Fruit fly (Drosophila melanogaster) whole organism, prepupa: ENCODE data around the gene PIP82.

Experiments used
- Blimp-1 ChIP-seq: fragments of 200-800 bp; sonication (Bioruptor generic); optimal IDR thresholded peaks from 3 replicates; lab custom pipeline; 2017; ENCODE audit warnings: missing biosample characterization, missing genetic modification characterization, mild to moderate bottlenecking, moderate library complexity, missing genetic modification reagents
- CG10631 ChIP-seq: fragments of 200-800 bp; sonication (Bioruptor generic); optimal IDR thresholded peaks from 2 replicates; lab custom pipeline; 2016; ENCODE audit warnings: missing biosample characterization, missing genetic modification characterization
- CG10669 ChIP-seq: fragments of 200-800 bp; sonication (Bioruptor generic); optimal IDR thresholded peaks from 3 replicates; lab custom pipeline; 2018; ENCODE audit warnings: missing biosample characterization, mild to moderate bottlenecking, missing genetic modification characterization, moderate library complexity
- CG11294 ChIP-seq: fragments of 200-800 bp; sonication (Bioruptor generic); IDR thresholded peaks from 2 replicates; pipeline ENCODE4 v1.3.6; 2022; ENCODE audit warnings: missing biosample characterization, missing genetic modification characterization
- CG11762 ChIP-seq: fragments of 200-800 bp; sonication (Bioruptor generic); optimal IDR thresholded peaks from 3 replicates; lab custom pipeline; 2016; ENCODE audit warnings: missing biosample characterization, missing genetic modification characterization; ENCODE audit not compliant: insufficient read depth
- CG11902 ChIP-seq: fragments of 200-800 bp; sonication (Bioruptor generic); optimal IDR thresholded peaks from 3 replicates; lab custom pipeline; 2016; ENCODE audit warnings: missing biosample characterization, missing genetic modification characterization
- CG15336 ChIP-seq: fragments of 200-800 bp; sonication (Bioruptor generic); IDR thresholded peaks from 2 replicates; pipeline ENCODE4 v1.3.6; 2022; ENCODE audit warnings: missing biosample characterization, missing genetic modification characterization
- CG31627 ChIP-seq: fragments of 200-800 bp; sonication (Bioruptor generic); optimal IDR thresholded peaks from 3 replicates; lab custom pipeline; 2016; ENCODE audit warnings: missing biosample characterization, missing genetic modification characterization
- CG32006 ChIP-seq: fragments of 200-800 bp; sonication (Bioruptor generic); optimal IDR thresholded peaks from 3 replicates; lab custom pipeline; 2017; ENCODE audit warnings: missing biosample characterization, mild to moderate bottlenecking, missing genetic modification characterization
- CG34406 ChIP-seq: fragments of 200-800 bp; sonication (Bioruptor generic); optimal IDR thresholded peaks from 3 replicates; lab custom pipeline; 2016; ENCODE audit warnings: missing biosample characterization, missing genetic modification characterization
- CG4318 ChIP-seq: fragments of 200-800 bp; sonication (Bioruptor generic); optimal IDR thresholded peaks from 3 replicates; lab custom pipeline; 2017; ENCODE audit warnings: missing biosample characterization, mild to moderate bottlenecking, missing genetic modification characterization
- CG6163 ChIP-seq: fragments of 200-800 bp; sonication (Bioruptor generic); IDR thresholded peaks from 3 replicates; pipeline ENCODE4 v1.3.6; 2022; ENCODE audit warnings: missing biosample characterization, missing genetic modification characterization
- CG6276 ChIP-seq: fragments of 200-800 bp; sonication (Bioruptor generic); optimal IDR thresholded peaks from 2 replicates; lab custom pipeline; 2017; ENCODE audit warnings: missing biosample characterization, mild to moderate bottlenecking, missing genetic modification characterization
- CG6792 ChIP-seq: fragments of 200-800 bp; sonication (Bioruptor generic); optimal IDR thresholded peaks from 3 replicates; lab custom pipeline; 2016; ENCODE audit warnings: missing biosample characterization, missing genetic modification characterization
- CG6808 ChIP-seq: fragments of 200-800 bp; sonication (Bioruptor generic); optimal IDR thresholded peaks from 3 replicates; lab custom pipeline; 2017; ENCODE audit warnings: missing biosample characterization, missing genetic modification characterization, mild to moderate bottlenecking, moderate library complexity, missing genetic modification reagents
- CG6854 ChIP-seq: fragments of 200-800 bp; sonication (Bioruptor generic); optimal IDR thresholded peaks from 2 replicates; lab custom pipeline; 2017; ENCODE audit warnings: missing biosample characterization, mild to moderate bottlenecking, missing genetic modification characterization
- CG7368 ChIP-seq: fragments of 200-800 bp; sonication (Bioruptor generic); optimal IDR thresholded peaks from 3 replicates; lab custom pipeline; 2016; ENCODE audit warnings: missing biosample characterization, missing genetic modification characterization
- CG8119 ChIP-seq: fragments of 200-800 bp; sonication (Bioruptor generic); IDR thresholded peaks from 3 replicates; pipeline ENCODE4 v1.3.6; 2022; ENCODE audit warnings: missing biosample characterization, missing genetic modification characterization
- CG8632 ChIP-seq: fragments of 200-800 bp; sonication (Bioruptor generic); optimal IDR thresholded peaks from 3 replicates; lab custom pipeline; 2016; ENCODE audit warnings: missing biosample characterization, missing genetic modification characterization
- CG9139 ChIP-seq: fragments of 200-800 bp; sonication (Bioruptor generic); optimal IDR thresholded peaks from 3 replicates; lab custom pipeline; 2017; ENCODE audit warnings: missing biosample characterization, mild to moderate bottlenecking, missing genetic modification characterization
- Eip75B ChIP-seq: fragments of 200-800 bp; sonication (Bioruptor generic); optimal IDR thresholded peaks from 3 replicates; lab custom pipeline; 2016; ENCODE audit warnings: missing biosample characterization, missing genetic modification characterization
- Eip78C ChIP-seq: fragments of 200-800 bp; sonication (Bioruptor generic); peaks from one replicate; lab custom pipeline; 2016; ENCODE audit warnings: missing biosample characterization, missing genetic modification characterization
- Ets21C ChIP-seq: fragments of 200-800 bp; sonication (Bioruptor generic); optimal IDR thresholded peaks from 3 replicates; lab custom pipeline; 2016; ENCODE audit warnings: missing biosample characterization, missing genetic modification characterization
- Ets96B ChIP-seq: fragments of 200-800 bp; optimal IDR thresholded peaks from 2 replicates; lab custom pipeline; 2019; ENCODE audit warnings: missing biosample characterization, mild to moderate bottlenecking, missing genetic modification characterization, moderate library complexity
- Gug ChIP-seq: fragments of 200-800 bp; sonication (Bioruptor generic); IDR thresholded peaks from 2 replicates; pipeline ENCODE4 v1.3.6; 2022; ENCODE audit warnings: missing biosample characterization, missing genetic modification characterization
- Hr38 ChIP-seq: sonication (Bioruptor generic); optimal IDR thresholded peaks from 2 replicates; lab custom pipeline; 2016; ENCODE audit warnings: missing biosample characterization, missing genetic modification characterization
- Hr39 ChIP-seq: fragments of 200-800 bp; sonication (Bioruptor generic); optimal IDR thresholded peaks from 2 replicates; lab custom pipeline; 2016; ENCODE audit warnings: missing biosample characterization, missing genetic modification characterization
- Hr4 ChIP-seq: fragments of 200-800 bp; sonication (Bioruptor generic); optimal IDR thresholded peaks from 3 replicates; lab custom pipeline; 2016; ENCODE audit warnings: missing biosample characterization, missing genetic modification characterization
- OdsH ChIP-seq: fragments of 200-800 bp; sonication (Bioruptor generic); optimal IDR thresholded peaks from 3 replicates; lab custom pipeline; 2016; ENCODE audit warnings: missing biosample characterization, missing genetic modification characterization
- Sox14 ChIP-seq: fragments of 200-800 bp; sonication (Bioruptor generic); optimal IDR thresholded peaks from 3 replicates; lab custom pipeline; 2016; ENCODE audit warnings: missing biosample characterization, missing genetic modification characterization
- Sox15 ChIP-seq: fragments of 200-800 bp; sonication (Bioruptor generic); optimal IDR thresholded peaks from 3 replicates; lab custom pipeline; 2016; ENCODE audit warnings: missing biosample characterization, missing genetic modification characterization
- achi ChIP-seq: fragments of 200-800 bp; sonication (Bioruptor generic); optimal IDR thresholded peaks from 3 replicates; lab custom pipeline; 2016; ENCODE audit warnings: missing biosample characterization, missing genetic modification characterization
- cyc ChIP-seq: fragments of 200-800 bp; sonication (Bioruptor generic); optimal IDR thresholded peaks from 3 replicates; lab custom pipeline; 2016; ENCODE audit warnings: missing biosample characterization, missing genetic modification characterization
- dac ChIP-seq: fragments of 200-800 bp; sonication (Bioruptor generic); optimal IDR thresholded peaks from 2 replicates; lab custom pipeline; 2017; ENCODE audit warnings: missing biosample characterization, mild to moderate bottlenecking, missing genetic modification characterization
- dsx ChIP-seq: fragments of 200-800 bp; optimal IDR thresholded peaks from 3 replicates; lab custom pipeline; 2019; ENCODE audit warnings: missing biosample characterization, mild to moderate bottlenecking, missing genetic modification characterization, moderate library complexity; ENCODE audit not compliant: poor library complexity, severe bottlenecking
- fd85E ChIP-seq: fragments of 200-800 bp; sonication (Bioruptor generic); optimal IDR thresholded peaks from 3 replicates; lab custom pipeline; 2016; ENCODE audit warnings: missing biosample characterization, missing genetic modification characterization
- fkh ChIP-seq: fragments of 200-800 bp; sonication (Bioruptor generic); optimal IDR thresholded peaks from 3 replicates; lab custom pipeline; 2017; ENCODE audit warnings: missing biosample characterization, mild to moderate bottlenecking, missing genetic modification characterization, moderate library complexity
- lz ChIP-seq: fragments of 200-800 bp; sonication (Bioruptor generic); optimal IDR thresholded peaks from 3 replicates; lab custom pipeline; 2016; ENCODE audit warnings: missing biosample characterization, missing genetic modification characterization
- net ChIP-seq: fragments of 200-800 bp; sonication (Bioruptor generic); optimal IDR thresholded peaks from 3 replicates; lab custom pipeline; 2016; ENCODE audit warnings: missing biosample characterization, missing genetic modification characterization
- pdm3 ChIP-seq: fragments of 200-800 bp; sonication (Bioruptor generic); optimal IDR thresholded peaks from 3 replicates; lab custom pipeline; 2016; ENCODE audit warnings: missing biosample characterization, missing genetic modification characterization
- salr ChIP-seq, 2 experiments: fragments of 200-800 bp; sonication (Bioruptor generic); optimal IDR thresholded peaks; 3 replicates each; lab custom pipeline; 2016 to 2018; ENCODE audit warnings: missing biosample characterization in 2 of 2, missing genetic modification characterization in 2 of 2, mild to moderate bottlenecking in 1 of 2
- topi ChIP-seq: fragments of 200-800 bp; sonication (Bioruptor generic); optimal IDR thresholded peaks from 3 replicates; lab custom pipeline; 2016; ENCODE audit warnings: missing biosample characterization, missing genetic modification characterization
- vri ChIP-seq: fragments of 200-800 bp; sonication (Bioruptor generic); optimal IDR thresholded peaks from 3 replicates; lab custom pipeline; 2016; ENCODE audit warnings: missing biosample characterization, mild to moderate bottlenecking, missing genetic modification characterization

The PIP82 gene

DNA sequence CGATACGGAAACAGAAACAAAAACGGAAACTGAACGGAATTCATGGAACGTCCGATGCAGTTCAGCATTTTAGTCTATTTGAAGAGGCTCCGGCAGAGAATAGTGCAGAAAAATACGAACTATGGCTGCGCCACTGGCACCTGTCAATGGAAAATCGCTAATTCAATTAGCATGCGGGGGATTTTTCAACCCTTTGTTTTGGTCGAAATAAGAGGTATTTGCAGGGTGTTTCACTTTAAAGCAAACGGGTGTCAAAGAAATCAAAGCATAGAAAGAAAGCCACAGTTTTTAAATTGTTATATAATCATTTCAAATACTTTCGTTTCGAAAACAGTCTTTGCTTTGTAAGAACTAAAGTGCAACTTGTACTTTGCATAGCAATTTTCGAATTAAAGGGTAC, at the start of gene PIP82:
Gene PIP82, minus strand, starts transcription at position 101 of the 400 bp plus-strand sequence.
- TF ChIP-seq CG8119 (GFP tag; lab: Robert Waterston, UW) (no peak), cyc (GFP tag; lab: Kevin White, UChicago) (no peak)

DNA sequence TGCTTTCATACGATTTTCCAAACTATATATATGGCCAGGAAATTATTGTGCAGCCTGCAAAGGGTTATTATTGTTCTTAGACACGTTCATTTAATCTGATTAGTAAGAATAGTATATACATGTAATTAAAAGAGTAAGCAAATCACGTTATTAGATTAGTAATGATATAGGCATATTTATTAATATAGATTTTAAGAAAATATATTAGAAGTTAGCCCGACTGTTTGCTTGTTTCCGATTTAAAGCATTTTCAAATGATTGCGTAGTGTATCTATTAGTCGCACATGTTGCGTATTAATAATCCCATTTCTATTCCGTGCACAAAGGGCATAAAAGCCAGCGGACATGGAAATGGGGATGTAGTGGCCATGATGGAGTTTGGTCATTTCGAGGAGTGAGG, 49.6 kb upstream of the PIP82 start:
- no peak for TF ChIP-seq Sox14 (GFP tag; lab: Kevin White, UChicago)

DNA sequence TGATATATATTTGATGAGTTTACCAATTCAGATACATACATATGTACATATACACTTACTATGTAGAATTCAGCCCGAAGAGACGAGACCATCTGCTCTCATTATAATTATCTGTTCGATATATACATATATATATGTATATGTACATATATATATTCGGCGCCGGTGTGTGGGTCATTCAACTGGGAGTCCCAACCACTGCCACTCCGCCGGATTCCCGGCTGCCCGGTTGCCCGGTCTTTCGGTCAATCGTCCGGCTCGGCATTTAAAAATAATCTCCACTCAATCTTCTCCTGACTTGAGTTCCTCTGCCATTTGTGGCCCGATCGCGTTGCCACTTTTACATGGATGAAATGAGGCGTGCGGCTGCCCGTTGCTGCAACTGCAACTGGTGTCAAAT, 47.2 kb upstream of the PIP82 start:
- TF ChIP-seq Hr39 (GFP tag; lab: Kevin White, UChicago), result no peak
- TF ChIP-seq CG15336 (GFP tag; lab: Robert Waterston, UW), result no peak
- no peak for TF ChIP-seq Hr38 (GFP tag; lab: Kevin White, UChicago)
- TF ChIP-seq CG8632, result no peak
- no peak for TF ChIP-seq CG4318 (GFP tag; lab: Kevin White, UChicago)
- TF ChIP-seq CG6808 (GFP tag; lab: Kevin White, UChicago), result no peak
- TF ChIP-seq CG7368, result no peak
- TF ChIP-seq Sox15 (GFP tag; lab: Kevin White, UChicago), result no peak
- TF ChIP-seq dsx (GFP tag; lab: Kevin White, UChicago), result no peak
- no peak for TF ChIP-seq CG6792
- TF ChIP-seq Hr4 (GFP tag; lab: Kevin White, UChicago), result no peak
- TF ChIP-seq pdm3 (GFP tag; lab: Kevin White, UChicago), result no peak
- no peak for TF ChIP-seq CG31627 (GFP tag; lab: Kevin White, UChicago)
- no peak for TF ChIP-seq CG10669 (GFP tag; lab: Kevin White, UChicago)
- TF ChIP-seq cyc (GFP tag; lab: Kevin White, UChicago), result no peak
- no peak for TF ChIP-seq achi
- TF ChIP-seq CG6854 (GFP tag; lab: Kevin White, UChicago), result no peak
- no peak for TF ChIP-seq Ets96B
- TF ChIP-seq Eip78C (GFP tag; lab: Kevin White, UChicago), result no peak
- no peak for TF ChIP-seq CG11902

DNA sequence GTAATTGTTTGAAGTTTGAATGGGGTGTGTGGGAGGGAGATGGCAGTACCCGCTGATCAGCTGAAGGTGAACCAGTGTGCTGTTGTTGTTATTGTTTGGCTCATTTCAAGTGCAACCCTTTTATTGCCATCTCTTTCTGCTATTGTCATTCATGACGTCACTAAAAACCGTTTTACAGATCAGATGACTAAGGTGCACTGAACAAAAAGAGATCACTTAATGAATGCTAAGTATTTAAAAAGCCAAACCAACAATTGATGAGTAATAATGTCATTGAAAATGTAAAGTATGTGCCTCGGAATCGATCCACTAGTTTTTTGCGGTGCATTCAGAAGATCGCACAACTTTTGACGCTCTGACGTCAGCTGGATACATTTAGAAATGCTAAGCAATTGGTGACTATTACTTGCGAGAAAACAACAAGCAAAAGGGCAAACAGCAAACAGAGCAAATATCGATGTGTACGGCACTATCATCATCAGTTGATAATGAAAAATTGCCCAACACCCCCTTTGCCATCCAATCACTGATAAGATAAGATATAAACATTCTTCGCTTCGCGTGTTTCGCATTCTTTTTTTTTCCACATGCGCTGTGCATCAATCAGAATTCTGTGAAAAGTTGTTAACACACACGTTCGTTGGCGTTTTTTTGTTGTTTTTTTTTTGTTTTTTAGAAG, 45.3 kb upstream of the PIP82 start:
- peak; percentile 54 for TF ChIP-seq CG6792
- TF ChIP-seq CG9139, result no peak
- TF ChIP-seq CG11902, result peak; percentile 32
- TF ChIP-seq salr (GFP tag; optimal IDR thresholded peaks at IDR 0.05; lab: Kevin White, UChicago), result peak in 1 of 2 experiments; percentile 63
- TF ChIP-seq Eip75B, result peak; percentile 66
- no peak for TF ChIP-seq Ets21C
- peak; percentile 31; the same call in 1 of the 2 replicates for TF ChIP-seq Gug (GFP tag; lab: Robert Waterston, UW)
- peak; percentile 26; the same call in 1 of the 2 replicates for TF ChIP-seq CG11294 (GFP tag; lab: Robert Waterston, UW)
- TF ChIP-seq CG11762 (GFP tag; lab: Kevin White, UChicago), result peak; percentile 29
- TF ChIP-seq topi, result peak; percentile 67
- TF ChIP-seq vri, result peak; percentile 47
- peak; percentile 56 for TF ChIP-seq Sox14 (GFP tag; lab: Kevin White, UChicago)
- peak; percentile 60 for TF ChIP-seq OdsH (GFP tag; lab: Kevin White, UChicago)
- peak; percentile 63 for TF ChIP-seq pdm3 (GFP tag; lab: Kevin White, UChicago)
- TF ChIP-seq CG6276 (GFP tag; lab: Kevin White, UChicago), result no peak
- peak; percentile 59 for TF ChIP-seq CG10631 (GFP tag; lab: Kevin White, UChicago)
- peak; percentile 61; the same call in 2 of the 3 replicates for TF ChIP-seq CG6163 (GFP tag; lab: Robert Waterston, UW)
- peak; percentile 38 for TF ChIP-seq achi
- TF ChIP-seq net (GFP tag; lab: Kevin White, UChicago), result peak; percentile 41
- TF ChIP-seq Hr4 (GFP tag; lab: Kevin White, UChicago), result peak; percentile 40
- peak; percentile 57 for TF ChIP-seq CG7368
- no peak for TF ChIP-seq fd85E
- peak; percentile 61 for TF ChIP-seq Hr39 (GFP tag; lab: Kevin White, UChicago)
- no peak for TF ChIP-seq Blimp-1 (GFP tag; lab: Kevin White, UChicago)
- no peak for TF ChIP-seq Hr38 (GFP tag; lab: Kevin White, UChicago)
- peak; percentile 91 for TF ChIP-seq Eip78C (GFP tag; lab: Kevin White, UChicago)
- peak; percentile 49 for TF ChIP-seq CG32006 (GFP tag; lab: Kevin White, UChicago)
- TF ChIP-seq dac (GFP tag; lab: Kevin White, UChicago), result no peak
- TF ChIP-seq fkh (GFP tag; lab: Kevin White, UChicago), result peak; percentile 13
- peak; percentile 41 for TF ChIP-seq CG34406
- no peak for TF ChIP-seq CG6854 (GFP tag; lab: Kevin White, UChicago)
- TF ChIP-seq dsx (GFP tag; lab: Kevin White, UChicago), result peak; percentile 35
- TF ChIP-seq lz, result peak; percentile 69
